Fruit fly (Drosophila melanogaster): ENCODE results near the gene Ent2.
A peak's percentile ranks its signal among the peaks of the same experiment; 100 is the strongest.

Gene Ent2

DNA sequence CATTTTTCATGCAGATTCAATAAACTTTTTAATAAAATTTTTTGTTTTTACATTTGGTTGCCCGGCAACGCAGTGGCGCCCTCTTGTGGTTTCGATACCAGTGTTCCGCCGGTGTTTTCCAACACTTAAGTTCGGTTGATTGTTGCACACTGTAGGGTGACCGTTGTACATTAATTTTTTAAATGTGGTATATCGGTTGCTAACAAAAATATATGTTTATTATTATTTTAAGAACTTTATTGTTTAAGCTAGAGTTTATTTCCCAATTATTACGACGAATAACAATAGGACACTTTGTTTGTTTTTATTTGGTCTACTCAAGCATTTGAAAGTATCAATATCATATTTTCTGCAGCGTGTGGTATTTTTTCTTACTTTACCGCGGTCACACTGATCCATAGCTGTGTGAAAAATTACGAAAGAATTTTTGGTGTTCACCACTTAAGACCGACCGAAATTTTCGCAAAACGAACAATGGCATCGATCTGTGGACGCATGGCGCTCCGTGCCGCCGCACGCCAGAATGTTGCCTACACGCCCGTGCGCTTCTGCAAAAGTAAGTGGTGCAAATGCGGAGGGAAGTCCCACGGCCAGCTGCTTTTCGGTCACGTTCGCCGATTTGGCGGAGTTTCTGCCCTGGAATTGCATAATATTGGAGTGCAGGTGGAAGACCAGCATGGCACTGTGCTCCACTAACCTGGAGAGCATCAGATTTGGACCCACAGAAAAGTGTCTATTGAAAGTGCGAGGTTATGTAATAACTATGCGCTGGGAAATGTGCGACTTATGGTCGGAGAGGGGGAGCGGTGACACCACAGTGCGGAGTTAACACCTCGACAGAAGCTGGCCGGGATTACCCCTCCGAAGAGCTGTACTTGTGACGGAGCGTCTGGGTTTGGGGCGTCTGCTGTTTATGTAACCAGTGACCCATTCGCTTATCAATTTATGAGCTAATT lies 4.4 kb upstream of the Ent2 start, which contains the start of the genes IFT52 and COX5B (continued):
- TF ChIP-seq Usf (GFP tag; optimal IDR thresholded peaks at IDR 0.05) (peak; percentile 24), peb (GFP tag; IDR thresholded peaks at IDR 0.05) (peak; percentile 27; the same call in 1 of the 2 replicates), Poxn (GFP tag; IDR thresholded peaks at IDR 0.05) (no peak), D19A (tag; optimal IDR thresholded peaks at IDR 0.05) (peak; percentile 33), MTF-1 (GFP tag; optimal IDR thresholded peaks at IDR 0.05; ENCODE audit: borderline replicate concordance) (peak; percentile 22), D (optimal IDR thresholded peaks at IDR 0.05) (no peak), D (GFP tag; optimal IDR thresholded peaks at IDR 0.05) (no peak), ewg (GFP tag; optimal IDR thresholded peaks at IDR 0.05) (peak; percentile 3), CG31388 (GFP tag; optimal IDR thresholded peaks at IDR 0.05) (peak; percentile 66), gsb-n (tag; optimal IDR thresholded peaks at IDR 0.05) (peak; percentile 43), sqz (GFP tag; optimal IDR thresholded peaks at IDR 0.05) (peak; percentile 51), fu2 (GFP tag; optimal IDR thresholded peaks at IDR 0.05) (no peak), CG16863 (GFP tag; optimal IDR thresholded peaks at IDR 0.05) (peak; percentile 26), CG10147 (GFP tag; optimal IDR thresholded peaks at IDR 0.05) (peak; percentile 44), CG14710 (tag; optimal IDR thresholded peaks at IDR 0.05) (peak; percentile 86), CG10959 (GFP tag; IDR thresholded peaks at IDR 0.05) (no peak), vnd (GFP tag; IDR thresholded peaks at IDR 0.05; ENCODE audit: partially characterized antibody) (0 out of 3 replicates have a peak, but pooled peaks have one; percentile 10), Hr51 (GFP tag; optimal IDR thresholded peaks at IDR 0.05) (peak; percentile 18 to 60), ash1 (GFP tag; optimal IDR thresholded peaks at IDR 0.05) (peak; percentile 53), fd96Cb (tag; optimal IDR thresholded peaks at IDR 0.05) (peak; percentile 33), gro (GFP tag; optimal IDR thresholded peaks at IDR 0.05) (peak; percentile 79), BEAF-32 (GFP tag; optimal IDR thresholded peaks at IDR 0.05) (peak; percentile 62), ken (GFP tag; IDR thresholded peaks at IDR 0.05) (peak; percentile 82), slou (GFP tag; optimal IDR thresholded peaks at IDR 0.05) (peak; percentile 80), odd (GFP tag; optimal IDR thresholded peaks at IDR 0.05) (no peak), Dp (GFP tag; optimal IDR thresholded peaks at IDR 0.05) (peak; percentile 83), crc (GFP tag; optimal IDR thresholded peaks at IDR 0.05) (peak; percentile 50), cas (GFP tag; IDR thresholded peaks at IDR 0.05) (0 out of 2 replicates have a peak, but pooled peaks have one; percentile 22), vvl (GFP tag; IDR thresholded peaks at IDR 0.05) (peak; percentile 81), CG12071 (GFP tag; optimal IDR thresholded peaks at IDR 0.05) (no peak), CG6272 (GFP tag; IDR thresholded peaks at IDR 0.05) (peak; percentile 42; the same call in 1 of the 2 replicates), Bteb2 (GFP tag; optimal IDR thresholded peaks at IDR 0.05) (peak; percentile 48), lbe (GFP tag; optimal IDR thresholded peaks at IDR 0.05) (no peak), CG3995 (GFP tag; optimal IDR thresholded peaks at IDR 0.05) (peak; percentile 32), Gug (GFP tag; IDR thresholded peaks at IDR 0.05) (peak; percentile 60; the same call in 2 of the 4 replicates), crol (GFP tag; IDR thresholded peaks at IDR 0.05) (peak; percentile 86), Sin3A (optimal IDR thresholded peaks at IDR 0.05) (peak; percentile 67), CG12219 (GFP tag; optimal IDR thresholded peaks at IDR 0.05) (no peak), Atf6 (GFP tag; IDR thresholded peaks at IDR 0.05) (0 out of 2 replicates have a peak, but pooled peaks have one; percentile 14), CG15011 (GFP tag; optimal IDR thresholded peaks at IDR 0.05) (peak; percentile 1), Sry-δ (GFP tag; optimal IDR thresholded peaks at IDR 0.05) (peak; percentile 53), CG6689 (GFP tag; IDR thresholded peaks at IDR 0.05) (no peak), CHES-1-like (GFP tag; optimal IDR thresholded peaks at IDR 0.05) (no peak), CG13296 (GFP tag; optimal IDR thresholded peaks at IDR 0.05) (no peak), CG15479 (GFP tag; optimal IDR thresholded peaks at IDR 0.05) (no peak), CG9932 (GFP tag; IDR thresholded peaks at IDR 0.05) (peak; percentile 85), CG17912 (GFP tag; optimal IDR thresholded peaks at IDR 0.05) (peak; percentile 24), Lpt (GFP tag; optimal IDR thresholded peaks at IDR 0.05) (no peak), repo (GFP tag; optimal IDR thresholded peaks at IDR 0.05) (peak; percentile 27)

All from whole organism, embryonic.